Worm (Caenorhabditis elegans) whole organism, L2 larva: Measurements from ENCODE around the gene mlt-8.

Experiments
- C34F6.9 ChIP-seq: fragments of 150-350 bp; optimal IDR thresholded peaks from 2 replicates; lab custom pipeline; 2014; ENCODE audit warnings: missing biosample characterization, missing genetic modification characterization
- R02D3.7 ChIP-seq: fragments of 150-350 bp; optimal IDR thresholded peaks from 2 replicates; lab custom pipeline; 2014; ENCODE audit warnings: missing biosample characterization, missing genetic modification characterization
- Y55F3AM.14 ChIP-seq: fragments of 200-800 bp; sonication (Bioruptor generic); optimal IDR thresholded peaks from 2 replicates; lab custom pipeline; 2018; ENCODE audit warnings: mild to moderate bottlenecking, missing genetic modification characterization, missing compliant biosample characterization
- ZK546.5 ChIP-seq: sonication (generic microtip); optimal IDR thresholded peaks from 2 replicates; lab custom pipeline; 2017; ENCODE audit warnings: missing biosample characterization, missing genetic modification characterization
- alr-1 ChIP-seq: fragments of 150-350 bp; optimal IDR thresholded peaks from 2 replicates; lab custom pipeline; 2014; ENCODE audit warnings: missing biosample characterization, missing genetic modification characterization
- aly-2 ChIP-seq: fragments of 150-350 bp; optimal IDR thresholded peaks from 2 replicates; lab custom pipeline; 2014; ENCODE audit warnings: missing biosample characterization, missing genetic modification characterization
- ama-1 ChIP-seq: fragments of 150-350 bp; optimal IDR thresholded peaks from 2 replicates; lab custom pipeline; 2018; ENCODE audit warnings: inconsistent platforms
- blmp-1 ChIP-seq: sonication (generic microtip); optimal IDR thresholded peaks from 2 replicates; lab custom pipeline; 2017; ENCODE audit warnings: missing genetic modification characterization, mild to moderate bottlenecking, missing compliant biosample characterization, antibody characterized with exemption, moderate library complexity; ENCODE audit not compliant: insufficient read depth
- ceh-16 ChIP-seq: fragments of 150-350 bp; optimal IDR thresholded peaks from 2 replicates; lab custom pipeline; 2014; ENCODE audit warnings: missing biosample characterization, missing genetic modification characterization
- ceh-82 ChIP-seq: fragments of 150-350 bp; optimal IDR thresholded peaks from 2 replicates; lab custom pipeline; 2014; ENCODE audit warnings: missing biosample characterization, missing genetic modification characterization
- crh-2 ChIP-seq: sonication (generic microtip); optimal IDR thresholded peaks from 2 replicates; lab custom pipeline; 2017; ENCODE audit warnings: missing biosample characterization, missing genetic modification characterization
- dmd-4 ChIP-seq: sonication (generic microtip); optimal IDR thresholded peaks from 2 replicates; lab custom pipeline; 2017; ENCODE audit warnings: missing biosample characterization, missing genetic modification characterization
- egl-27 ChIP-seq: sonication (generic microtip); optimal IDR thresholded peaks from 3 replicates; lab custom pipeline; 2017; ENCODE audit warnings: missing biosample characterization, missing genetic modification reagents, missing genetic modification characterization
- elt-1 ChIP-seq: fragments of 150-350 bp; optimal IDR thresholded peaks from 2 replicates; lab custom pipeline; 2014; ENCODE audit warnings: missing biosample characterization, missing genetic modification characterization
- elt-3 ChIP-seq: sonication (generic microtip); optimal IDR thresholded peaks from 2 replicates; lab custom pipeline; 2017; ENCODE audit warnings: missing biosample characterization, missing genetic modification characterization
- fos-1 ChIP-seq: fragments of 150-350 bp; optimal IDR thresholded peaks from 2 replicates; lab custom pipeline; 2014; ENCODE audit warnings: missing biosample characterization, missing genetic modification characterization
- gmeb-1 ChIP-seq: fragments of 150-350 bp; optimal IDR thresholded peaks from 2 replicates; lab custom pipeline; 2014; ENCODE audit warnings: missing biosample characterization, missing genetic modification characterization
- lin-13 ChIP-seq: fragments of 150-350 bp; optimal IDR thresholded peaks from 2 replicates; lab custom pipeline; 2014; ENCODE audit warnings: missing biosample characterization, missing genetic modification reagents, missing genetic modification characterization
- lin-39 ChIP-seq: fragments of 150-350 bp; optimal IDR thresholded peaks from 2 replicates; lab custom pipeline; 2014; ENCODE audit warnings: missing biosample characterization, missing genetic modification reagents, missing genetic modification characterization
- lsy-2 ChIP-seq, 2 experiments: fragments of 150-350 bp in 1 of 2; sonication (generic microtip) in 1 of 2; optimal IDR thresholded peaks; 2 replicates each; lab custom pipeline; 2014 to 2017; ENCODE audit warnings: missing biosample characterization in 2 of 2, missing genetic modification characterization in 2 of 2
- mab-5 ChIP-seq: fragments of 150-350 bp; optimal IDR thresholded peaks from 2 replicates; lab custom pipeline; 2014; ENCODE audit warnings: missing biosample characterization, missing genetic modification characterization
- mbf-1 ChIP-seq: sonication (generic microtip); optimal IDR thresholded peaks from 2 replicates; lab custom pipeline; 2017; ENCODE audit warnings: missing biosample characterization, missing genetic modification characterization
- mdl-1 ChIP-seq, 2 experiments: fragments of 150-350 bp in 1 of 2; sonication (generic microtip) in 1 of 2; optimal IDR thresholded peaks; 2 replicates each; lab custom pipeline; 2017; ENCODE audit warnings: missing biosample characterization in 2 of 2, missing genetic modification characterization in 2 of 2
- nhr-10 ChIP-seq: sonication (generic microtip); optimal IDR thresholded peaks from 2 replicates; lab custom pipeline; 2017; ENCODE audit warnings: missing biosample characterization, missing genetic modification characterization
- nhr-11 ChIP-seq: fragments of 150-350 bp; optimal IDR thresholded peaks from 2 replicates; lab custom pipeline; 2014; ENCODE audit warnings: missing biosample characterization, missing genetic modification characterization
- nhr-12 ChIP-seq: fragments of 150-350 bp; optimal IDR thresholded peaks from 2 replicates; lab custom pipeline; 2014; ENCODE audit warnings: missing biosample characterization, missing genetic modification characterization
- nhr-129 ChIP-seq: fragments of 150-350 bp; optimal IDR thresholded peaks from 2 replicates; lab custom pipeline; 2014; ENCODE audit warnings: missing biosample characterization, missing genetic modification characterization
- nhr-21 ChIP-seq: fragments of 150-350 bp; optimal IDR thresholded peaks from 2 replicates; lab custom pipeline; 2014; ENCODE audit warnings: missing biosample characterization, missing genetic modification characterization
- nhr-23 ChIP-seq: fragments of 150-350 bp; optimal IDR thresholded peaks from 2 replicates; lab custom pipeline; 2014; ENCODE audit warnings: missing biosample characterization, missing genetic modification reagents, missing genetic modification characterization
- nhr-237 ChIP-seq: fragments of 150-350 bp; optimal IDR thresholded peaks from 2 replicates; lab custom pipeline; 2014; ENCODE audit warnings: missing biosample characterization, missing genetic modification characterization
- nhr-25 ChIP-seq: fragments of 150-350 bp; sonication (generic microtip); optimal IDR thresholded peaks from 3 replicates; lab custom pipeline; 2014; ENCODE audit warnings: missing biosample characterization, missing genetic modification characterization
- nhr-6 ChIP-seq: fragments of 150-350 bp; optimal IDR thresholded peaks from 2 replicates; lab custom pipeline; 2014; ENCODE audit warnings: missing biosample characterization, missing genetic modification characterization
- nhr-77 ChIP-seq: fragments of 150-350 bp; optimal IDR thresholded peaks from 2 replicates; lab custom pipeline; 2014; ENCODE audit warnings: missing biosample characterization, missing genetic modification characterization
- sem-4 ChIP-seq: fragments of 150-350 bp; optimal IDR thresholded peaks from 2 replicates; lab custom pipeline; 2014; ENCODE audit warnings: missing biosample characterization, missing genetic modification reagents, missing genetic modification characterization
- skn-1 ChIP-seq: sonication (generic microtip); optimal IDR thresholded peaks from 2 replicates; lab custom pipeline; 2017; ENCODE audit warnings: missing biosample characterization, missing genetic modification characterization
- sma-9 ChIP-seq, 2 experiments: fragments of 150-350 bp in 1 of 2; sonication (generic microtip) in 1 of 2; optimal IDR thresholded peaks; 2 replicates each; lab custom pipeline; 2014 to 2016; ENCODE audit warnings: missing genetic modification characterization in 2 of 2, mild to moderate bottlenecking in 1 of 2, missing biosample characterization in 1 of 2, missing compliant biosample characterization in 1 of 2, missing genetic modification reagents in 1 of 2, moderate library complexity in 1 of 2
- snpc-4 ChIP-seq: fragments of 150-350 bp; optimal IDR thresholded peaks from 2 replicates; lab custom pipeline; 2014; ENCODE audit warnings: missing biosample characterization, missing genetic modification characterization
- unc-39 ChIP-seq: fragments of 150-350 bp; optimal IDR thresholded peaks from 2 replicates; lab custom pipeline; 2014; ENCODE audit warnings: missing biosample characterization, missing genetic modification characterization
- unc-55 ChIP-seq: fragments of 150-350 bp; sonication (generic microtip); optimal IDR thresholded peaks from 3 replicates; lab custom pipeline; 2014; ENCODE audit warnings: missing biosample characterization, missing genetic modification reagents, missing genetic modification characterization
- zag-1 ChIP-seq: fragments of 150-350 bp; optimal IDR thresholded peaks from 2 replicates; lab custom pipeline; 2014; ENCODE audit warnings: missing biosample characterization, missing genetic modification characterization
- ztf-11 ChIP-seq: sonication (generic microtip); optimal IDR thresholded peaks from 2 replicates; lab custom pipeline; 2017; ENCODE audit warnings: missing biosample characterization, missing genetic modification characterization
- ztf-4 ChIP-seq: fragments of 150-350 bp; optimal IDR thresholded peaks from 2 replicates; lab custom pipeline; 2014; ENCODE audit warnings: missing biosample characterization, missing genetic modification characterization

mlt-8 gene

ce11 chrII:602020-602419 is 30.1 kb upstream of the mlt-8 start, which contains the start of gene nhl-3:
Gene nhl-3, minus strand, starts transcription at chrII:602120.
- TF ChIP-seq zag-1 (tag; lab: Kevin White, UChicago) (no peak), ceh-16 (tag; lab: Kevin White, UChicago) (no peak), ama-1 (lab: Kevin White, UChicago) (no peak), ztf-11 (tag; lab: Kevin White, UChicago) (no peak), skn-1 (tag; lab: Kevin White, UChicago) (no peak), crh-2 (tag; lab: Kevin White, UChicago) (no peak), R02D3.7 (no peak), blmp-1 (tag; lab: Kevin White, UChicago) (no peak), mab-5 (tag; lab: Kevin White, UChicago) (no peak), nhr-129 (tag; lab: Kevin White, UChicago) (no peak), Y55F3AM.14 (no peak), elt-1 (tag; lab: Kevin White, UChicago) (no peak), mdl-1 (tag; optimal IDR thresholded peaks at IDR 0.05; lab: Kevin White, UChicago) (no peak), egl-27 (tag; lab: Kevin White, UChicago) (no peak), lsy-2 (tag; optimal IDR thresholded peaks at IDR 0.05; lab: Kevin White, UChicago) (no peak), nhr-23 (no peak), unc-55 (no peak)
- TF ChIP-seq, all 48 proteins: peak for 0

- TF ChIP-seq nhr-23 (no peak), ama-1 (lab: Kevin White, UChicago) (no peak), lin-39 (tag; lab: Kevin White, UChicago) (no peak), ztf-11 (tag; lab: Kevin White, UChicago) (no peak), gmeb-1 (peak; percentile 32), Y55F3AM.14 (no peak), nhr-12 (no peak), R02D3.7 (no peak), unc-39 (tag; lab: Kevin White, UChicago) (no peak), ceh-82 (tag; lab: Kevin White, UChicago) (no peak), elt-1 (tag; lab: Kevin White, UChicago) (no peak), nhr-11 (tag; lab: Kevin White, UChicago) (no peak), lsy-2 (tag; optimal IDR thresholded peaks at IDR 0.05; lab: Kevin White, UChicago) (peak in 1 of 2 experiments; percentile 65), egl-27 (tag; lab: Kevin White, UChicago) (peak; percentile 49), skn-1 (tag; lab: Kevin White, UChicago) (no peak), snpc-4 (tag; lab: Kevin White, UChicago) (no peak), nhr-77 (no peak), nhr-10 (tag; lab: Kevin White, UChicago) (no peak), fos-1 (tag; lab: Kevin White, UChicago) (no peak), nhr-21 (tag; lab: Kevin White, UChicago) (no peak), nhr-129 (tag; lab: Kevin White, UChicago) (peak; percentile 74), sem-4 (tag; lab: Kevin White, UChicago) (no peak), unc-55 (peak; percentile 79), lin-13 (no peak), mdl-1 (tag; optimal IDR thresholded peaks at IDR 0.05; lab: Kevin White, UChicago) (peak; percentile 10 to 67), mbf-1 (tag; lab: Kevin White, UChicago) (no peak), nhr-25 (no peak), blmp-1 (tag; lab: Kevin White, UChicago) (no peak), C34F6.9 (tag; lab: Kevin White, UChicago) (peak; percentile 70), mab-5 (tag; lab: Kevin White, UChicago) (peak; percentile 21), elt-3 (no peak), ztf-4 (tag; lab: Kevin White, UChicago) (no peak), sma-9 (GFP tag; optimal IDR thresholded peaks at IDR 0.05; lab: Kevin White, UChicago) (peak; percentile 78), sma-9 (tag; optimal IDR thresholded peaks at IDR 0.05; lab: Kevin White, UChicago) (no peak), crh-2 (tag; lab: Kevin White, UChicago) (peak; percentile 58)
- TF ChIP-seq, all 48 proteins: peak for 10
Measured at ce11 chrII:601305-601704, 29.4 kb upstream of the mlt-8 start.

DNA sequence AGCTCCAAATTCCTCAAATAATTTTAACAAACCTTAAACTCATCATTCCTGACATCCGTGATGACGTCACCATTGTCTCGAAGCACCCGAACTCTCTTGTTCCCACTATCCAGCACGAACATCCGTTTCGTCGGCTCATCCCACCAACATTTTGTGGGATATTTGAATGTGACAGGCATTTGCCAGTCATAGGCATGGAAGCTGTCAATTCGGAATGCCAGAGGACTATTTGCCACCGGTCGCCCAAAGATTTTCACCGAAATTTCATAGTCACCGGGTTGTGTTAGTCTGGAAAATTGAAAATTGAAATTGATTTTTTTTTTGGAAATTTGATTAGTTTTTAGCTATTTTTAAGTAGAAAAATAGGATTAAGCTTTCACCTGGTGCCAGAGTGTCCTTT is 24.8 kb upstream of the mlt-8 start:
- TF ChIP-seq nhr-6 (tag; lab: Kevin White, UChicago) = no peak
- TF ChIP-seq nhr-237 (tag; lab: Kevin White, UChicago) = no peak
- TF ChIP-seq crh-2 (tag; lab: Kevin White, UChicago) = no peak
- no peak for TF ChIP-seq gmeb-1
- no peak for TF ChIP-seq blmp-1 (tag; lab: Kevin White, UChicago)
- no peak for TF ChIP-seq ceh-16 (tag; lab: Kevin White, UChicago)
- TF ChIP-seq nhr-11 (tag; lab: Kevin White, UChicago) = no peak
- no peak for TF ChIP-seq skn-1 (tag; lab: Kevin White, UChicago)
- no peak for TF ChIP-seq elt-3
- TF ChIP-seq aly-2 (tag; lab: Kevin White, UChicago) = no peak
- no peak for TF ChIP-seq sma-9 (GFP tag; optimal IDR thresholded peaks at IDR 0.05; lab: Kevin White, UChicago)
- TF ChIP-seq sma-9 (tag; optimal IDR thresholded peaks at IDR 0.05; lab: Kevin White, UChicago) = no peak
- no peak for TF ChIP-seq dmd-4 (tag; lab: Kevin White, UChicago)
- TF ChIP-seq ZK546.5 (tag; lab: Kevin White, UChicago) = no peak
- TF ChIP-seq egl-27 (tag; lab: Kevin White, UChicago) = no peak
- TF ChIP-seq nhr-129 (tag; lab: Kevin White, UChicago) = no peak
- TF ChIP-seq zag-1 (tag; lab: Kevin White, UChicago) = no peak
- no peak for TF ChIP-seq nhr-77
- no peak for TF ChIP-seq unc-55
- TF ChIP-seq alr-1 (tag; lab: Kevin White, UChicago) = no peak
- TF ChIP-seq nhr-21 (tag; lab: Kevin White, UChicago) = no peak
